Fruit fly (Drosophila melanogaster) S2 (cell line): ENCODE results near the gene CG14883.

Experiments used
- CG8478 ChIP-seq: fragments of >200 bp; optimal IDR thresholded peaks from 2 replicates; lab custom pipeline; 2018
- CTCF ChIP-seq, 2 experiments: fragments of >200 bp; optimal IDR thresholded peaks; 2 replicates each; lab custom pipeline; 2018

Gene CG14883

dm6 chr3R:16482276-16482675 is 26.4 kb downstream of the CG14883 start, which contains the start of gene Sdhaf3:
Sdhaf3 (minus strand) TSS chr3R:16482452.
- TF ChIP-seq CG8478 (lab: Kevin White, UChicago) (no peak), CTCF (optimal IDR thresholded peaks at IDR 0.05; lab: Kevin White, UChicago) (no peak)

dm6 chr3R:16483877-16484417 is 28.1 kb downstream of the CG14883 start, which contains the start of gene Der-2:
Der-2 (minus strand) TSS chr3R:16484223.
- TF ChIP-seq CTCF (optimal IDR thresholded peaks at IDR 0.05; lab: Kevin White, UChicago), result no peak
- TF ChIP-seq CG8478 (lab: Kevin White, UChicago), result no peak

- no peak for TF ChIP-seq CTCF (optimal IDR thresholded peaks at IDR 0.05; lab: Kevin White, UChicago)
- no peak for TF ChIP-seq CG8478 (lab: Kevin White, UChicago)
Observed at dm6 chr3R:16485487-16486233, 29.8 kb downstream of the CG14883 start.

dm6 chr3R:16495322-16495721 is 39.5 kb downstream of the CG14883 start, which contains the start of gene Cad89D:
Cad89D (minus strand) TSS chr3R:16495422.
- no peak for TF ChIP-seq CG8478 (lab: Kevin White, UChicago)
- no peak for TF ChIP-seq CTCF (optimal IDR thresholded peaks at IDR 0.05; lab: Kevin White, UChicago)

dm6 chr3R:16496209-16496608 is 40.4 kb downstream of the CG14883 start:
- no peak for TF ChIP-seq CG8478 (lab: Kevin White, UChicago)
- no peak for TF ChIP-seq CTCF (optimal IDR thresholded peaks at IDR 0.05; lab: Kevin White, UChicago)

dm6 chr3R:16497379-16497778 is 41.5 kb downstream of the CG14883 start:
- no peak for TF ChIP-seq CG8478 (lab: Kevin White, UChicago)
- peak; percentile 91 to 96 for TF ChIP-seq CTCF (optimal IDR thresholded peaks at IDR 0.05; lab: Kevin White, UChicago)

- no peak for TF ChIP-seq CTCF (optimal IDR thresholded peaks at IDR 0.05; lab: Kevin White, UChicago)
- TF ChIP-seq CG8478 (lab: Kevin White, UChicago), result no peak
Observed at dm6 chr3R:16498859-16499258, 43.0 kb downstream of the CG14883 start, which contains the start of gene Gr89a. Gr89a (minus strand) TSS chr3R:16498959.

dm6 chr3R:16500919-16501851 is 45.3 kb downstream of the CG14883 start, which contains the start of gene Decay:
Decay (minus strand) TSS chr3R:16501050.
- TF ChIP-seq CTCF (optimal IDR thresholded peaks at IDR 0.05; lab: Kevin White, UChicago) (no peak), CG8478 (lab: Kevin White, UChicago) (no peak)

dm6 chr3R:16502595-16503305 is 46.9 kb downstream of the CG14883 start, which contains the start of gene CG42342:
CG42342 (plus strand) TSS chr3R:16502770.
- TF ChIP-seq CG8478 (lab: Kevin White, UChicago), result no peak

dm6 chr3R:16504541-16504940 is 48.7 kb downstream of the CG14883 start:
- TF ChIP-seq CTCF (optimal IDR thresholded peaks at IDR 0.05; lab: Kevin White, UChicago) (no peak), CG8478 (lab: Kevin White, UChicago) (no peak)

- TF ChIP-seq CTCF (optimal IDR thresholded peaks at IDR 0.05; lab: Kevin White, UChicago) (no peak), CG8478 (lab: Kevin White, UChicago) (no peak)
Observed at dm6 chr3R:16507706-16508105, 51.9 kb downstream of the CG14883 start.
